Worm (Caenorhabditis elegans) whole organism, young adult: ENCODE measurements around the gene scc-1.

Experiments used
- B0019.2 ChIP-seq: fragments of 200-800 bp; sonication (Bioruptor generic); conservative IDR thresholded peaks from 2 replicates; pipeline ENCODE4 v1.3.6; 2022; ENCODE audit warnings: missing genetic modification reagents, missing genetic modification characterization, missing compliant biosample characterization
- B0261.1 ChIP-seq: sonication (generic microtip); optimal IDR thresholded peaks from 2 replicates; lab custom pipeline; 2016; ENCODE audit warnings: mild to moderate bottlenecking, missing genetic modification characterization, moderate library complexity, missing compliant biosample characterization
- B0336.3 ChIP-seq: fragments of 200-800 bp; sonication (Bioruptor generic); IDR thresholded peaks from 2 replicates; pipeline ENCODE4 v1.3.6; 2022; ENCODE audit warnings: missing genetic modification characterization, missing compliant biosample characterization
- F22D6.2 ChIP-seq: sonication (generic microtip); optimal IDR thresholded peaks from 2 replicates; lab custom pipeline; 2016; ENCODE audit warnings: mild to moderate bottlenecking, missing genetic modification characterization, missing compliant biosample characterization
- F37B4.10 ChIP-seq: fragments of 200-800 bp; sonication (Bioruptor generic); IDR thresholded peaks from 2 replicates; pipeline ENCODE4 v1.3.6; 2022; ENCODE audit warnings: missing genetic modification characterization, missing compliant biosample characterization
- F52B5.7 ChIP-seq: sonication (generic microtip); optimal IDR thresholded peaks from 2 replicates; lab custom pipeline; 2016; ENCODE audit warnings: mild to moderate bottlenecking, missing genetic modification characterization, missing compliant biosample characterization
- K11D2.4 ChIP-seq: fragments of 200-800 bp; sonication (Bioruptor generic); IDR thresholded peaks from 2 replicates; pipeline ENCODE4 v1.3.6; 2022; ENCODE audit warnings: missing genetic modification reagents, missing genetic modification characterization, missing compliant biosample characterization
- Y53F4B.3 ChIP-seq: fragments of 200-800 bp; sonication (Bioruptor generic); IDR thresholded peaks from 2 replicates; pipeline ENCODE4 v1.3.6; 2022; ENCODE audit warnings: missing genetic modification reagents, missing genetic modification characterization, missing compliant biosample characterization
- Y67H2A.10 ChIP-seq: fragments of 200-800 bp; sonication (Bioruptor generic); conservative IDR thresholded peaks from 2 replicates; pipeline ENCODE4 v1.3.6; 2022; ENCODE audit warnings: missing genetic modification reagents, missing genetic modification characterization, missing compliant biosample characterization
- Y79H2A.3 ChIP-seq: fragments of 200-800 bp; sonication (Bioruptor generic); conservative IDR thresholded peaks from 2 replicates; pipeline ENCODE4 v1.3.6; 2022; ENCODE audit warnings: missing genetic modification reagents, missing genetic modification characterization, missing compliant biosample characterization
- ZK185.1 ChIP-seq: sonication (generic microtip); optimal IDR thresholded peaks from 2 replicates; lab custom pipeline; 2016; ENCODE audit warnings: mild to moderate bottlenecking, missing genetic modification characterization, missing compliant biosample characterization; ENCODE audit not compliant: poor library complexity, severe bottlenecking
- attf-3 ChIP-seq: fragments of 200-800 bp; sonication (Bioruptor generic); conservative IDR thresholded peaks from 2 replicates; pipeline ENCODE4 v1.3.6; 2022; ENCODE audit warnings: missing genetic modification reagents, missing genetic modification characterization, missing compliant biosample characterization
- attf-5 ChIP-seq: fragments of 200-800 bp; sonication (Bioruptor generic); optimal IDR thresholded peaks from 2 replicates; lab custom pipeline; 2018; ENCODE audit warnings: mild to moderate bottlenecking, missing genetic modification characterization, missing compliant biosample characterization
- attf-6 ChIP-seq: fragments of 200-800 bp; sonication (Bioruptor generic); IDR thresholded peaks from 2 replicates; pipeline ENCODE4 v1.3.6; 2022; ENCODE audit warnings: missing genetic modification reagents, missing genetic modification characterization, missing compliant biosample characterization
- cebp-2 ChIP-seq: fragments of 200-800 bp; sonication (Bioruptor generic); IDR thresholded peaks from 2 replicates; pipeline ENCODE4 v1.3.6; 2022; ENCODE audit warnings: missing genetic modification characterization, missing compliant biosample characterization
- ceh-40 ChIP-seq: fragments of 200-800 bp; sonication (Bioruptor generic); IDR thresholded peaks from 2 replicates; pipeline ENCODE4 v1.3.6; 2022; ENCODE audit warnings: missing genetic modification characterization, missing compliant biosample characterization
- die-1 ChIP-seq: sonication (generic microtip); optimal IDR thresholded peaks from 2 replicates; lab custom pipeline; 2016; ENCODE audit warnings: missing genotype, mild to moderate bottlenecking, missing genetic modification characterization, missing compliant biosample characterization
- dox-1 ChIP-seq: fragments of 200-800 bp; sonication (Bioruptor generic); IDR thresholded peaks from 2 replicates; pipeline ENCODE4 v1.3.6; 2022; ENCODE audit warnings: missing genetic modification reagents, missing genetic modification characterization, missing compliant biosample characterization
- egl-44 ChIP-seq: fragments of 200-800 bp; sonication (Bioruptor generic); IDR thresholded peaks from 2 replicates; pipeline ENCODE4 v1.3.6; 2022; ENCODE audit warnings: missing genetic modification reagents, missing genetic modification characterization, missing compliant biosample characterization
- ekl-4 ChIP-seq: fragments of 200-800 bp; sonication (Bioruptor generic); IDR thresholded peaks from 2 replicates; pipeline ENCODE4 v1.3.6; 2022; ENCODE audit warnings: missing genetic modification reagents, missing genetic modification characterization, missing compliant biosample characterization
- hlh-26 ChIP-seq: fragments of 200-800 bp; sonication (Bioruptor generic); conservative IDR thresholded peaks from 2 replicates; pipeline ENCODE4 v1.3.6; 2022; ENCODE audit warnings: missing genetic modification reagents, missing genetic modification characterization, missing compliant biosample characterization
- hmg-1.2 ChIP-seq: fragments of 200-800 bp; sonication (Bioruptor generic); IDR thresholded peaks from 2 replicates; pipeline ENCODE4 v1.3.6; 2022; ENCODE audit warnings: missing genetic modification reagents, missing genetic modification characterization, missing compliant biosample characterization
- lsl-1 ChIP-seq: fragments of 200-800 bp; sonication (Bioruptor generic); optimal IDR thresholded peaks from 2 replicates; lab custom pipeline; 2018; ENCODE audit warnings: mild to moderate bottlenecking, missing genetic modification characterization, moderate library complexity, missing compliant biosample characterization
- madf-3 ChIP-seq: fragments of 200-800 bp; sonication (Bioruptor generic); IDR thresholded peaks from 2 replicates; pipeline ENCODE4 v1.3.6; 2022; ENCODE audit warnings: missing genetic modification reagents, missing genetic modification characterization, missing compliant biosample characterization
- mcd-1 ChIP-seq: fragments of 200-800 bp; sonication (Bioruptor generic); IDR thresholded peaks from 2 replicates; pipeline ENCODE4 v1.3.6; 2022; ENCODE audit warnings: missing genetic modification reagents, missing genetic modification characterization, missing compliant biosample characterization
- mel-28 ChIP-seq: sonication (generic microtip); optimal IDR thresholded peaks from 2 replicates; lab custom pipeline; 2016; ENCODE audit warnings: borderline replicate concordance, mild to moderate bottlenecking, missing genetic modification characterization, missing compliant biosample characterization
- nfya-2 ChIP-seq: fragments of 200-800 bp; sonication (Bioruptor generic); IDR thresholded peaks from 2 replicates; pipeline ENCODE4 v1.3.6; 2022; ENCODE audit warnings: missing genetic modification reagents, missing genetic modification characterization, missing compliant biosample characterization
- nfyb-1 ChIP-seq: fragments of 200-800 bp; sonication (Bioruptor generic); IDR thresholded peaks from 2 replicates; pipeline ENCODE4 v1.3.6; 2022; ENCODE audit warnings: missing genetic modification reagents, missing genetic modification characterization, missing compliant biosample characterization
- nhr-80 ChIP-seq: sonication (generic microtip); optimal IDR thresholded peaks from 2 replicates; lab custom pipeline; 2016; ENCODE audit warnings: missing genetic modification characterization, missing compliant biosample characterization
- rcor-1 ChIP-seq: fragments of 200-800 bp; sonication (Bioruptor generic); IDR thresholded peaks from 2 replicates; pipeline ENCODE4 v1.3.6; 2022; ENCODE audit warnings: missing genetic modification reagents, missing genetic modification characterization, missing compliant biosample characterization
- rpc-1 ChIP-seq, 2 experiments: fragments of 150-350 bp in 1 of 2; sonication (generic microtip) in 1 of 2; optimal IDR thresholded peaks; 2 replicates each; lab custom pipeline; 2014 to 2018; ENCODE audit warnings: missing biosample characterization in 1 of 2, missing genetic modification characterization in 1 of 2, missing genetic modification reagents in 1 of 2, missing genotype in 1 of 2
- sdz-38 ChIP-seq: sonication (generic microtip); optimal IDR thresholded peaks from 2 replicates; lab custom pipeline; 2016; ENCODE audit warnings: missing genotype, missing genetic modification characterization, missing compliant biosample characterization
- snpc-3.4 ChIP-seq: sonication (generic microtip); optimal IDR thresholded peaks from 2 replicates; lab custom pipeline; 2017; ENCODE audit warnings: missing genetic modification characterization, mild to moderate bottlenecking, missing compliant biosample characterization, antibody characterized with exemption, moderate library complexity, missing genotype, missing genetic modification reagents
- snpc-4 ChIP-seq, 5 experiments: fragments of 150-350 bp in 1 of 5; sonication (generic microtip) in 4 of 5; optimal IDR thresholded peaks; 2 replicates each; lab custom pipeline; 2014 to 2018; ENCODE audit warnings: missing genetic modification characterization in 5 of 5, missing biosample characterization in 3 of 5, antibody characterized with exemption in 2 of 5, mild to moderate bottlenecking in 2 of 5, missing compliant biosample characterization in 2 of 5, missing genotype in 2 of 5, moderate library complexity in 2 of 5, missing genetic modification reagents in 1 of 5
- tlf-1 ChIP-seq: fragments of 200-800 bp; sonication (Bioruptor generic); optimal IDR thresholded peaks from 2 replicates; lab custom pipeline; 2018; ENCODE audit warnings: mild to moderate bottlenecking, missing genetic modification characterization, missing compliant biosample characterization
- unc-130 ChIP-seq: sonication (generic microtip); optimal IDR thresholded peaks from 2 replicates; lab custom pipeline; 2016; ENCODE audit warnings: missing genetic modification reagents, missing genetic modification characterization, missing compliant biosample characterization
- zfh-2 ChIP-seq: fragments of 200-800 bp; sonication (Bioruptor generic); conservative IDR thresholded peaks from 2 replicates; pipeline ENCODE4 v1.3.6; 2022; ENCODE audit warnings: missing genetic modification reagents, missing genetic modification characterization, missing compliant biosample characterization

scc-1 gene

DNA sequence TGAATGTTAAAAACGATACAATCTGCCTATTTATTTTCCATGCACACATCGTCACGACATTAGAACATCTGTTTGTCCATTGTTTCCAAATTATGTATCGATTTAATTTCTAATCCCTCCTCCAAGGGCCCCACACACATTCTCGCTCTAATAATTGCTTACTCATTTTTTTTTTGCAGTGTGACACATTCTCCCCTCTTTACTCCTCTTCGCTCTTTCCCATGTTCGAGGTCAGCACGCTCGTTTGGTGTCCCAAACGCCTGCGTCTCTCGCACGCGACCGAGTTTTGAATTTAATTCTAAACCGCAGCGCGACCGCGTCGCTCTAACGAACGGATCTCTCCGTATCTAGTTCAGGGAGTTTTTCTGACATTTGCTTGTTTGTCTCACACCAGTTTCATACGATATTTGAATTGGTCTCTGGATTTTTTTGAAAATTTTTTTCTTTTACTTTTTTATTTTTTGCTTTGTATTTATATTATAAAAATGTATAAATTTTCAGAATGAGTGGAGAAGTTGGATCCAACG lies 25.9 kb upstream of the scc-1 start, which contains the start of the genes clec-140 and hmg-11:
Gene clec-140 (plus strand): TSS at position 477 of the 527 bp plus-strand sequence.
Gene hmg-11 (plus strand): TSS at position 502 of the 527 bp plus-strand sequence.
- TF ChIP-seq dox-1 (peak; percentile 66), Y79H2A.3 (GFP tag; lab: Robert Waterston, UW) (no peak), egl-44 (GFP tag; lab: Robert Waterston, UW) (0 out of 2 replicates have a peak, but pooled peaks have one; percentile 33), F22D6.2 (tag; lab: Kevin White, UChicago) (no peak), ekl-4 (GFP tag; lab: Robert Waterston, UW) (no peak), madf-3 (GFP tag; lab: Robert Waterston, UW) (0 out of 2 replicates have a peak, but pooled peaks have one; percentile 29), B0261.1 (no peak), nfya-2 (GFP tag; lab: Robert Waterston, UW) (no peak), ZK185.1 (tag; lab: Kevin White, UChicago) (no peak), hlh-26 (GFP tag; lab: Robert Waterston, UW) (no peak), die-1 (tag; lab: Kevin White, UChicago) (peak; percentile 7), snpc-3.4 (tag; lab: Kevin White, UChicago) (no peak), zfh-2 (GFP tag; lab: Robert Waterston, UW) (0 out of 2 replicates have a peak, but pooled peaks have one; percentile 31), nhr-80 (tag; lab: Kevin White, UChicago) (peak; percentile 77), attf-3 (GFP tag; lab: Robert Waterston, UW) (0 out of 2 replicates have a peak, but pooled peaks have one; percentile 25), Y53F4B.3 (GFP tag; lab: Robert Waterston, UW) (no peak), mcd-1 (0 out of 2 replicates have a peak, but pooled peaks have one; percentile 33), rcor-1 (GFP tag; lab: Robert Waterston, UW) (no peak), mel-28 (tag; lab: Kevin White, UChicago) (no peak), snpc-4 (GFP tag; optimal IDR thresholded peaks at IDR 0.05; lab: Kevin White, UChicago) (no peak), snpc-4 (tag; optimal IDR thresholded peaks at IDR 0.05; lab: Kevin White, UChicago) (no peak), attf-5 (peak; percentile 70), cebp-2 (no peak), B0019.2 (GFP tag; lab: Robert Waterston, UW) (no peak), hmg-1.2 (GFP tag; lab: Robert Waterston, UW) (no peak; the same call in 1 of the 2 replicates), ceh-40 (GFP tag; lab: Robert Waterston, UW) (no peak)

DNA sequence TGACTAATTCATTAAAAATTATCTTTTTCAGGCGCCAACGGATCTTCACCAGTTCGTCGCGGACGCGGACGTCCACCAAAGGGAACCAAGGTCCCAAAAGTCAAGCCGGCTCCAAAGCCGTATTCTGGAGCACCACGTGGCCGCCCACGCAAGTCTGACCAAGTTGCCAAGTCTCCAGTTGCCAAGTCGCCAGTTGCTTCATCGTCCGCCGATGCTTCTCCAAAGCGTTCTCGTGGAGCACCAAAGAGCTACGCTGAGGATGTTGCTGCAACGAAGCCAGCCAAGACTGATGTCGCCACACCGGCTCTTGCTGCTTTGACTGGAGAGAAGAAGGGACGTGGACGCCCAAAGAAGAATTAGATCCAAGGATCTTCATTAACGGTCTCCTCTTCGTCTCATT lies 25.3 kb upstream of the scc-1 start:
- TF ChIP-seq unc-130 (no peak), zfh-2 (GFP tag; lab: Robert Waterston, UW) (peak; percentile 64)

- TF ChIP-seq sdz-38 (no peak), B0336.3 (GFP tag; lab: Robert Waterston, UW) (no peak), rpc-1 (optimal IDR thresholded peaks at IDR 0.05; lab: Kevin White, UChicago) (no peak), rpc-1 (tag; optimal IDR thresholded peaks at IDR 0.05; lab: Kevin White, UChicago) (no peak), tlf-1 (GFP tag; lab: Kevin White, UChicago) (no peak), attf-6 (no peak), mcd-1 (no peak), K11D2.4 (GFP tag; lab: Robert Waterston, UW) (no peak), nfyb-1 (GFP tag; lab: Robert Waterston, UW) (no peak), Y67H2A.10 (GFP tag; lab: Robert Waterston, UW) (no peak), F37B4.10 (GFP tag; lab: Robert Waterston, UW) (no peak), lsl-1 (GFP tag; lab: Kevin White, UChicago) (no peak), F52B5.7 (tag; lab: Kevin White, UChicago) (no peak), F22D6.2 (tag; lab: Kevin White, UChicago) (no peak)
Measured at ce11 chrII:4673670-4674069, 24.9 kb upstream of the scc-1 start.
